Fruit fly (Drosophila melanogaster): ENCODE results near the gene CG5177.
A peak's percentile ranks its signal among the peaks of the same experiment; 100 is the strongest.

CG5177 gene

dm6 chr2L:7404923-7405322 is at the start of gene CG5177:
TSS of gene CG5177 (plus strand) at chr2L:7405227.
- TF ChIP-seq CG4496 (GFP tag; IDR thresholded peaks at IDR 0.05), result no peak

- TF ChIP-seq CG13204 (GFP tag; optimal IDR thresholded peaks at IDR 0.05) (peak; percentile 96), CG17806 (tag; optimal IDR thresholded peaks at IDR 0.05) (peak; percentile 96), CG9948 (tag; optimal IDR thresholded peaks at IDR 0.05) (peak; percentile 95), Ets98B (GFP tag; IDR thresholded peaks at IDR 0.05) (peak; percentile 51; the same call in 1 of the 2 replicates), CG14655 (GFP tag; optimal IDR thresholded peaks at IDR 0.05) (peak; percentile 93), CG12605 (GFP tag; IDR thresholded peaks at IDR 0.05) (peak; percentile 85), CG8159 (tag; optimal IDR thresholded peaks at IDR 0.05) (peak; percentile 96), CG4496 (GFP tag; IDR thresholded peaks at IDR 0.05) (peak; percentile 87; the same call in 2 of the 3 replicates), Snoo (tag; optimal IDR thresholded peaks at IDR 0.05) (peak; percentile 88), Pif1B (GFP tag; optimal IDR thresholded peaks at IDR 0.05) (peak; percentile 96), gl (tag; optimal IDR thresholded peaks at IDR 0.05) (peak; percentile 96), CG34367 (tag; optimal IDR thresholded peaks at IDR 0.05) (peak; percentile 96), Pif1A (GFP tag; optimal IDR thresholded peaks at IDR 0.05) (peak; percentile 83), CG15710 (tag; optimal IDR thresholded peaks at IDR 0.05) (peak; percentile 97), fd96Ca (GFP tag; IDR thresholded peaks at IDR 0.05) (peak; percentile 90), rn (GFP tag; IDR thresholded peaks at IDR 0.05) (peak; percentile 71), D1 (tag; optimal IDR thresholded peaks at IDR 0.05) (peak; percentile 67), CG8301 (tag; optimal IDR thresholded peaks at IDR 0.05) (peak; percentile 88), CG32121 (GFP tag; IDR thresholded peaks at IDR 0.05) (no peak), EcR (GFP tag; optimal IDR thresholded peaks at IDR 0.05) (peak; percentile 80), CG10348 (GFP tag; IDR thresholded peaks at IDR 0.05) (no peak)
Observed at dm6 chr2L:7358008-7358582, 46.9 kb upstream of the CG5177 start.

dm6 chr2L:7358788-7359187 is 46.2 kb upstream of the CG5177 start:
- TF ChIP-seq Pif1A (GFP tag; optimal IDR thresholded peaks at IDR 0.05), result no peak
- TF ChIP-seq CG32121 (GFP tag; IDR thresholded peaks at IDR 0.05), result no peak
- TF ChIP-seq fd96Ca (GFP tag; IDR thresholded peaks at IDR 0.05), result no peak

- TF ChIP-seq CG15710 (tag; optimal IDR thresholded peaks at IDR 0.05) (no peak), Ets98B (GFP tag; IDR thresholded peaks at IDR 0.05) (no peak), CG34367 (tag; optimal IDR thresholded peaks at IDR 0.05) (no peak), fd96Ca (GFP tag; IDR thresholded peaks at IDR 0.05) (no peak), D1 (tag; optimal IDR thresholded peaks at IDR 0.05) (no peak), CG8159 (tag; optimal IDR thresholded peaks at IDR 0.05) (no peak), CG17806 (tag; optimal IDR thresholded peaks at IDR 0.05) (no peak)
Observed at dm6 chr2L:7363079-7363478, 41.9 kb upstream of the CG5177 start, which contains the start of gene Wnt10. TSS of gene Wnt10 (plus strand) at chr2L:7363379.

dm6 chr2L:7376157-7376556 is 28.9 kb upstream of the CG5177 start:
- TF ChIP-seq CG32121 (GFP tag; IDR thresholded peaks at IDR 0.05), result peak; percentile 94
- no peak for TF ChIP-seq CG17806 (tag; optimal IDR thresholded peaks at IDR 0.05)
- TF ChIP-seq CG34367 (tag; optimal IDR thresholded peaks at IDR 0.05), result no peak
- no peak for TF ChIP-seq CG9948 (tag; optimal IDR thresholded peaks at IDR 0.05)
- TF ChIP-seq CG14655 (GFP tag; optimal IDR thresholded peaks at IDR 0.05), result peak; percentile 18
- peak; percentile 73 for TF ChIP-seq CG12605 (GFP tag; IDR thresholded peaks at IDR 0.05)
- TF ChIP-seq fd96Ca (GFP tag; IDR thresholded peaks at IDR 0.05), result peak; percentile 92
- TF ChIP-seq D1 (tag; optimal IDR thresholded peaks at IDR 0.05), result no peak
- peak; percentile 73 for TF ChIP-seq rn (GFP tag; IDR thresholded peaks at IDR 0.05)
- TF ChIP-seq CG4496 (GFP tag; IDR thresholded peaks at IDR 0.05), result peak; percentile 87
- TF ChIP-seq gl (tag; optimal IDR thresholded peaks at IDR 0.05), result no peak
- peak; percentile 11 for TF ChIP-seq Pif1B (GFP tag; optimal IDR thresholded peaks at IDR 0.05)
- TF ChIP-seq Pif1A (GFP tag; optimal IDR thresholded peaks at IDR 0.05), result peak; percentile 50
- TF ChIP-seq Ets98B (GFP tag; IDR thresholded peaks at IDR 0.05), result peak; percentile 93
- no peak for TF ChIP-seq CG15710 (tag; optimal IDR thresholded peaks at IDR 0.05)
- TF ChIP-seq CG10348 (GFP tag; IDR thresholded peaks at IDR 0.05), result peak; percentile 69
- no peak for TF ChIP-seq CG13204 (GFP tag; optimal IDR thresholded peaks at IDR 0.05)
- TF ChIP-seq Snoo (tag; optimal IDR thresholded peaks at IDR 0.05), result peak; percentile 47
- no peak for TF ChIP-seq CG8301 (tag; optimal IDR thresholded peaks at IDR 0.05)
- no peak for TF ChIP-seq CG8159 (tag; optimal IDR thresholded peaks at IDR 0.05)
- no peak for TF ChIP-seq EcR (GFP tag; optimal IDR thresholded peaks at IDR 0.05)

- TF ChIP-seq Ets98B (GFP tag; IDR thresholded peaks at IDR 0.05), result no peak
- TF ChIP-seq CG12605 (GFP tag; IDR thresholded peaks at IDR 0.05), result no peak
- no peak for TF ChIP-seq gl (tag; optimal IDR thresholded peaks at IDR 0.05)
- no peak for TF ChIP-seq CG15710 (tag; optimal IDR thresholded peaks at IDR 0.05)
- TF ChIP-seq Snoo (tag; optimal IDR thresholded peaks at IDR 0.05), result no peak
Observed at dm6 chr2L:7377402-7377801, 27.6 kb upstream of the CG5177 start, which contains the start of gene ninaC. TSS of gene ninaC (plus strand) at chr2L:7377702.

Measured in whole organism, pupa.